Worm (Caenorhabditis elegans) whole organism, midembryonic: Measurements from ENCODE around the gene F01G10.10.

Source experiments
- cog-1 ChIP-seq: sonication (generic microtip); optimal IDR thresholded peaks from 2 replicates; lab custom pipeline; 2016; ENCODE audit warnings: missing genetic modification characterization, missing compliant biosample characterization
- flt-1 ChIP-seq: fragments of 200-800 bp; sonication (Bioruptor generic); IDR thresholded peaks from 2 replicates; pipeline ENCODE4 v1.3.6; 2022; ENCODE audit warnings: missing genetic modification characterization, missing compliant biosample characterization
- med-1 ChIP-seq: sonication (generic microtip); optimal IDR thresholded peaks from 2 replicates; lab custom pipeline; 2017; ENCODE audit warnings: missing genetic modification characterization, mild to moderate bottlenecking, missing compliant biosample characterization, antibody characterized with exemption, missing genetic modification reagents; ENCODE audit not compliant: insufficient read depth
- tab-1 ChIP-seq: fragments of 200-800 bp; sonication (Bioruptor generic); IDR thresholded peaks from 2 replicates; pipeline ENCODE4 v1.3.6; 2022; ENCODE audit warnings: missing genetic modification characterization, missing compliant biosample characterization

- TF ChIP-seq tab-1 (0 out of 2 replicates have a peak, but pooled peaks have one; percentile 9), med-1 (GFP tag; lab: Kevin White, UChicago) (no peak), flt-1 (GFP tag; lab: Robert Waterston, UW) (no peak), cog-1 (tag; lab: Kevin White, UChicago) (peak; percentile 38)
Observed at ce11 chrIV:10284194-10284910, 38.4 kb downstream of the F01G10.10 start, which contains the start of gene rad-51.
